Fruit fly (Drosophila melanogaster) whole organism, embryonic: Measurements from ENCODE around the gene AlaRS.

Source experiments
- Aef1 ChIP-seq: fragments of 200-800 bp; sonication (Bioruptor generic); IDR thresholded peaks from 3 replicates; pipeline ENCODE4 v1.3.6; 2022; ENCODE audit warnings: missing biosample characterization, missing genetic modification characterization
- Asciz ChIP-seq: fragments of 200-800 bp; sonication (Bioruptor generic); optimal IDR thresholded peaks from 2 replicates; lab custom pipeline; 2017; ENCODE audit warnings: missing biosample characterization, mild to moderate bottlenecking, missing genetic modification characterization, missing genetic modification reagents
- Blimp-1 ChIP-seq: fragments of 200-800 bp; sonication (Bioruptor generic); optimal IDR thresholded peaks from 3 replicates; lab custom pipeline; 2018; ENCODE audit warnings: missing biosample characterization, missing genetic modification characterization, mild to moderate bottlenecking, moderate library complexity, missing genetic modification reagents
- CG1024 ChIP-seq: fragments of 200-800 bp; sonication (Bioruptor generic); IDR thresholded peaks from 2 replicates; pipeline ENCODE4 v1.3.6; 2022; ENCODE audit warnings: missing biosample characterization, missing genetic modification characterization
- CG11085 ChIP-seq: fragments of 200-800 bp; sonication (Bioruptor generic); IDR thresholded peaks from 2 replicates; pipeline ENCODE4 v1.3.6; 2022; ENCODE audit warnings: missing biosample characterization, missing genetic modification characterization
- CG12104 ChIP-seq: fragments of 200-800 bp; sonication (Bioruptor generic); optimal IDR thresholded peaks from 3 replicates; lab custom pipeline; 2016; ENCODE audit warnings: missing biosample characterization, missing genetic modification characterization
- CG13424 ChIP-seq: fragments of 200-800 bp; sonication (Bioruptor generic); optimal IDR thresholded peaks from 2 replicates; lab custom pipeline; 2019; ENCODE audit warnings: missing biosample characterization, mild to moderate bottlenecking, missing genetic modification characterization, moderate library complexity
- CG13775 ChIP-seq: fragments of 200-800 bp; sonication (Bioruptor generic); optimal IDR thresholded peaks from 3 replicates; lab custom pipeline; 2017; ENCODE audit warnings: missing biosample characterization, mild to moderate bottlenecking, missing genetic modification characterization
- CG13894 ChIP-seq: fragments of 200-800 bp; sonication (Bioruptor generic); optimal IDR thresholded peaks from 3 replicates; lab custom pipeline; 2018; ENCODE audit warnings: missing biosample characterization, mild to moderate bottlenecking, missing genetic modification characterization, moderate library complexity
- CG14710 ChIP-seq: fragments of 200-800 bp; sonication (Bioruptor generic); optimal IDR thresholded peaks from 3 replicates; lab custom pipeline; 2019; ENCODE audit warnings: missing biosample characterization, mild to moderate bottlenecking, missing genetic modification characterization, moderate library complexity
- CG14860 ChIP-seq: fragments of 200-800 bp; sonication (Bioruptor generic); IDR thresholded peaks from 3 replicates; pipeline ENCODE4 v1.3.6; 2022; ENCODE audit warnings: missing biosample characterization, missing genetic modification characterization; ENCODE audit not compliant: partially characterized antibody
- CG17802 ChIP-seq: fragments of 200-800 bp; sonication (Bioruptor generic); optimal IDR thresholded peaks from 2 replicates; lab custom pipeline; 2018; ENCODE audit warnings: missing biosample characterization, mild to moderate bottlenecking, missing genetic modification characterization, moderate library complexity
- CG33213 ChIP-seq: fragments of 200-800 bp; sonication (Bioruptor generic); optimal IDR thresholded peaks from 3 replicates; lab custom pipeline; 2016; ENCODE audit warnings: missing biosample characterization, missing genetic modification characterization
- CG3847 ChIP-seq: fragments of 200-800 bp; sonication (Bioruptor generic); IDR thresholded peaks from 2 replicates; pipeline ENCODE4 v1.3.6; 2022; ENCODE audit warnings: missing biosample characterization, missing genetic modification characterization
- CG3995 ChIP-seq: fragments of 200-800 bp; sonication (Bioruptor generic); optimal IDR thresholded peaks from 3 replicates; lab custom pipeline; 2016; ENCODE audit warnings: missing biosample characterization, missing genetic modification characterization
- CG42726 ChIP-seq: fragments of 200-800 bp; sonication (Bioruptor generic); IDR thresholded peaks from 2 replicates; pipeline ENCODE4 v1.3.6; 2022; ENCODE audit warnings: missing biosample characterization, missing genetic modification characterization; ENCODE audit not compliant: partially characterized antibody
- CG5180 ChIP-seq: fragments of 200-800 bp; sonication (Bioruptor generic); optimal IDR thresholded peaks from 3 replicates; lab custom pipeline; 2017; ENCODE audit warnings: missing biosample characterization, missing genetic modification characterization, mild to moderate bottlenecking, moderate library complexity, missing genetic modification reagents
- CG5953 ChIP-seq: fragments of 200-800 bp; sonication (Bioruptor generic); IDR thresholded peaks from 2 replicates; pipeline ENCODE4 v1.3.6; 2022; ENCODE audit warnings: missing biosample characterization, missing genetic modification characterization
- CG7786 ChIP-seq: fragments of 200-800 bp; sonication (Bioruptor generic); optimal IDR thresholded peaks from 2 replicates; lab custom pipeline; 2016; ENCODE audit warnings: missing biosample characterization, missing genetic modification characterization
- CG8388 ChIP-seq: fragments of 200-800 bp; sonication (Bioruptor generic); optimal IDR thresholded peaks from 2 replicates; lab custom pipeline; 2019; ENCODE audit warnings: missing biosample characterization, mild to moderate bottlenecking, missing genetic modification characterization, moderate library complexity
- CTCF ChIP-seq: fragments of 200-800 bp; sonication (Bioruptor generic); optimal IDR thresholded peaks from 2 replicates; lab custom pipeline; 2017; ENCODE audit warnings: missing biosample characterization, mild to moderate bottlenecking, missing genetic modification characterization, moderate library complexity
- CrebB ChIP-seq: fragments of 200-800 bp; sonication (Bioruptor generic); optimal IDR thresholded peaks from 3 replicates; lab custom pipeline; 2018; ENCODE audit warnings: missing biosample characterization, mild to moderate bottlenecking, missing genetic modification characterization
- Dek ChIP-seq: fragments of 200-800 bp; sonication (Bioruptor generic); optimal IDR thresholded peaks from 3 replicates; lab custom pipeline; 2019; ENCODE audit warnings: missing biosample characterization, mild to moderate bottlenecking, missing genetic modification characterization, moderate library complexity
- HLH3B ChIP-seq: fragments of 200-800 bp; sonication (Bioruptor generic); IDR thresholded peaks from 2 replicates; pipeline ENCODE4 v1.3.6; 2022; ENCODE audit warnings: missing biosample characterization, missing genetic modification characterization
- HLHmδ ChIP-seq: fragments of 200-800 bp; sonication (Bioruptor generic); optimal IDR thresholded peaks from 2 replicates; lab custom pipeline; 2018; ENCODE audit warnings: missing biosample characterization, mild to moderate bottlenecking, missing genetic modification characterization, moderate library complexity
- Hr39 ChIP-seq: fragments of >200 bp; optimal IDR thresholded peaks from 2 replicates; lab custom pipeline; 2017
- Lpt ChIP-seq: fragments of >200 bp; optimal IDR thresholded peaks from 2 replicates; lab custom pipeline; 2018; ENCODE audit warnings: missing biosample characterization, missing genetic modification characterization
- Med ChIP-seq: fragments of 200-800 bp; sonication (Bioruptor generic); peaks from one replicate; lab custom pipeline; 2016; ENCODE audit warnings: missing biosample characterization, missing genetic modification characterization, mild to moderate bottlenecking, inconsistent platforms, moderate library complexity
- Neu2 ChIP-seq: fragments of 200-800 bp; sonication (Bioruptor generic); optimal IDR thresholded peaks from 3 replicates; lab custom pipeline; 2016; ENCODE audit warnings: missing biosample characterization, missing genetic modification characterization, borderline replicate concordance
- NfI ChIP-seq: fragments of 200-800 bp; sonication (Bioruptor generic); optimal IDR thresholded peaks from 3 replicates; lab custom pipeline; 2018; ENCODE audit warnings: missing biosample characterization, mild to moderate bottlenecking, missing genetic modification characterization, moderate library complexity
- Poxn ChIP-seq: fragments of 200-800 bp; sonication (Bioruptor generic); IDR thresholded peaks from 2 replicates; pipeline ENCODE4 v1.3.6; 2022; ENCODE audit warnings: missing biosample characterization, missing genetic modification characterization
- ac ChIP-seq: fragments of 200-800 bp; sonication (Bioruptor generic); optimal IDR thresholded peaks from 3 replicates; lab custom pipeline; 2017; ENCODE audit warnings: missing biosample characterization, mild to moderate bottlenecking, missing genetic modification characterization
- bigmax ChIP-seq: fragments of 200-800 bp; sonication (Bioruptor generic); optimal IDR thresholded peaks from 2 replicates; lab custom pipeline; 2018; ENCODE audit warnings: missing biosample characterization, mild to moderate bottlenecking, missing genetic modification characterization
- bsh ChIP-seq, 2 experiments: fragments of 200-800 bp; sonication (Bioruptor generic); optimal IDR thresholded peaks; 2 replicates each; lab custom pipeline; 2017 to 2018; ENCODE audit warnings: mild to moderate bottlenecking in 2 of 2, missing biosample characterization in 2 of 2, missing genetic modification characterization in 2 of 2, moderate library complexity in 1 of 2
- btn ChIP-seq: fragments of 200-800 bp; sonication (Bioruptor generic); optimal IDR thresholded peaks from 2 replicates; lab custom pipeline; 2016; ENCODE audit warnings: missing biosample characterization, missing genetic modification characterization
- caup ChIP-seq: fragments of 200-800 bp; sonication (Bioruptor generic); optimal IDR thresholded peaks from 3 replicates; lab custom pipeline; 2017; ENCODE audit warnings: missing biosample characterization, mild to moderate bottlenecking, missing genetic modification characterization, moderate library complexity; ENCODE audit not compliant: severe bottlenecking
- ci ChIP-seq: fragments of 200-800 bp; sonication (Bioruptor generic); IDR thresholded peaks from 3 replicates; pipeline ENCODE4 v1.3.6; 2022; ENCODE audit warnings: missing biosample characterization, missing genetic modification characterization
- crol ChIP-seq: fragments of 200-800 bp; sonication (Bioruptor generic); IDR thresholded peaks from 2 replicates; pipeline ENCODE4 v1.3.6; 2022; ENCODE audit warnings: missing biosample characterization, missing genetic modification characterization
- dpn ChIP-seq, 2 experiments: fragments of 200-800 bp; sonication (Bioruptor generic); optimal IDR thresholded peaks; 3 replicates each; lab custom pipeline; 2016; ENCODE audit warnings: missing biosample characterization in 2 of 2, missing genetic modification characterization in 2 of 2
- ftz-f1 ChIP-seq: fragments of 200-800 bp; sonication (Bioruptor generic); optimal IDR thresholded peaks from 2 replicates; lab custom pipeline; 2016; ENCODE audit warnings: missing biosample characterization, missing genetic modification characterization
- ind ChIP-seq: fragments of 200-800 bp; sonication (Bioruptor generic); optimal IDR thresholded peaks from 3 replicates; lab custom pipeline; 2016; ENCODE audit warnings: missing biosample characterization, missing genetic modification characterization
- luna ChIP-seq: fragments of 200-800 bp; sonication (Bioruptor generic); optimal IDR thresholded peaks from 2 replicates; lab custom pipeline; 2016; ENCODE audit warnings: missing biosample characterization, missing genetic modification characterization
- nerfin-1 ChIP-seq: fragments of 200-800 bp; sonication (Bioruptor generic); optimal IDR thresholded peaks from 3 replicates; lab custom pipeline; 2019; ENCODE audit warnings: missing biosample characterization, mild to moderate bottlenecking, missing genetic modification characterization, moderate library complexity
- odd ChIP-seq: fragments of 200-800 bp; sonication (Bioruptor generic); optimal IDR thresholded peaks from 2 replicates; lab custom pipeline; 2017; ENCODE audit warnings: missing biosample characterization, mild to moderate bottlenecking, missing genetic modification characterization
- row ChIP-seq: fragments of 200-800 bp; sonication (Bioruptor generic); IDR thresholded peaks from 3 replicates; pipeline ENCODE4 v1.3.6; 2022; ENCODE audit warnings: missing biosample characterization, missing genetic modification characterization
- sima ChIP-seq: fragments of 200-800 bp; sonication (Bioruptor generic); optimal IDR thresholded peaks from 2 replicates; lab custom pipeline; 2016; ENCODE audit warnings: missing biosample characterization, missing genetic modification characterization
- vvl ChIP-seq: fragments of 200-800 bp; sonication (Bioruptor generic); IDR thresholded peaks from 2 replicates; pipeline ENCODE4 v1.3.6; 2022; ENCODE audit warnings: missing biosample characterization, missing genetic modification characterization

Gene AlaRS

dm6 chr2L:8411530-8411929 lies 30.0 kb upstream of the AlaRS start, which contains the start of gene Naglu (continued):
- TF ChIP-seq NfI (GFP tag; lab: Kevin White, UChicago) (no peak), bsh (GFP tag; optimal IDR thresholded peaks at IDR 0.05; lab: Kevin White, UChicago) (peak in 1 of 2 experiments; percentile 12), HLH3B (0 out of 2 replicates have a peak, but pooled peaks have one; percentile 14), HLHmδ (GFP tag; lab: Kevin White, UChicago) (peak; percentile 46), CG17802 (tag; lab: Kevin White, UChicago) (peak; percentile 38), CG14710 (peak; percentile 10), crol (0 out of 2 replicates have a peak, but pooled peaks have one; percentile 9), Blimp-1 (GFP tag; lab: Kevin White, UChicago) (peak; percentile 60), CG12104 (GFP tag; lab: Kevin White, UChicago) (no peak), CrebB (tag; lab: Kevin White, UChicago) (no peak), Aef1 (GFP tag; lab: Robert Waterston, UW) (no peak), row (GFP tag; lab: Robert Waterston, UW) (0 out of 3 replicates have a peak, but pooled peaks have one; percentile 10), Asciz (GFP tag; lab: Kevin White, UChicago) (no peak), sima (GFP tag; lab: Kevin White, UChicago) (no peak)

- TF ChIP-seq CG3847 (GFP tag; lab: Robert Waterston, UW) (peak; percentile 59), CG13894 (tag; lab: Kevin White, UChicago) (no peak), CG33213 (GFP tag; lab: Kevin White, UChicago) (peak; percentile 89), CG3995 (GFP tag; lab: Kevin White, UChicago) (peak; percentile 47), Neu2 (GFP tag; lab: Kevin White, UChicago) (no peak), btn (GFP tag; lab: Kevin White, UChicago) (no peak), nerfin-1 (peak; percentile 89), ind (peak; percentile 37), caup (GFP tag; lab: Kevin White, UChicago) (peak; percentile 36), ftz-f1 (GFP tag; lab: Kevin White, UChicago) (peak; percentile 19), CG5180 (GFP tag; lab: Kevin White, UChicago) (peak; percentile 94), Poxn (GFP tag; lab: Robert Waterston, UW) (no peak), bigmax (GFP tag; lab: Kevin White, UChicago) (no peak), CG13424 (peak; percentile 26), CG14860 (GFP tag; lab: Robert Waterston, UW) (peak; percentile 99), CG13775 (GFP tag; lab: Kevin White, UChicago) (peak; percentile 55), CG1024 (GFP tag; lab: Robert Waterston, UW) (no peak), CG5953 (GFP tag; lab: Robert Waterston, UW) (no peak), vvl (GFP tag; lab: Robert Waterston, UW) (peak; percentile 55), ac (GFP tag; lab: Kevin White, UChicago) (no peak), CG8388 (GFP tag; lab: Kevin White, UChicago) (peak; percentile 4), CG42726 (GFP tag; lab: Robert Waterston, UW) (peak; percentile 88), Dek (tag; lab: Kevin White, UChicago) (no peak), luna (GFP tag; lab: Kevin White, UChicago) (no peak), dpn (GFP tag; optimal IDR thresholded peaks at IDR 0.05; lab: Kevin White, UChicago) (peak; percentile 36 to 50), CG11085 (GFP tag; lab: Robert Waterston, UW) (no peak), odd (GFP tag; lab: Kevin White, UChicago) (no peak), CG7786 (GFP tag; lab: Kevin White, UChicago) (peak; percentile 50), CTCF (GFP tag; lab: Kevin White, UChicago) (no peak), Med (GFP tag; lab: Kevin White, UChicago) (peak; percentile 93), ci (GFP tag; lab: Robert Waterston, UW) (0 out of 3 replicates have a peak, but pooled peaks have one; percentile 15), sima (GFP tag; lab: Kevin White, UChicago) (no peak), Hr39 (lab: Kevin White, UChicago) (no peak), Lpt (no peak)
Measured at dm6 chr2L:8403286-8404270, 22.0 kb upstream of the AlaRS start, which contains the start of gene emb. emb (plus strand) TSS chr2L:8403573.
